Worm (Caenorhabditis elegans) whole organism, midembryonic: ENCODE measurements around the gene fbxa-201.

ENCODE experiments used
- T22C8.4 ChIP-seq: fragments of 200-800 bp; sonication (Bioruptor generic); IDR thresholded peaks from 2 replicates; pipeline ENCODE4 v1.3.6; 2022; ENCODE audit warnings: missing genetic modification characterization, missing compliant biosample characterization
- flt-1 ChIP-seq: fragments of 200-800 bp; sonication (Bioruptor generic); IDR thresholded peaks from 2 replicates; pipeline ENCODE4 v1.3.6; 2022; ENCODE audit warnings: missing genetic modification characterization, missing compliant biosample characterization
- klf-2 ChIP-seq: fragments of 200-800 bp; sonication (Bioruptor generic); conservative IDR thresholded peaks from 2 replicates; pipeline ENCODE4 v1.3.6; 2022; ENCODE audit warnings: missing genetic modification reagents, missing genetic modification characterization, missing compliant biosample characterization
- med-1 ChIP-seq: sonication (generic microtip); optimal IDR thresholded peaks from 2 replicates; lab custom pipeline; 2017; ENCODE audit warnings: missing genetic modification characterization, mild to moderate bottlenecking, missing compliant biosample characterization, antibody characterized with exemption, missing genetic modification reagents; ENCODE audit not compliant: insufficient read depth
- ref-1 ChIP-seq: fragments of 200-800 bp; sonication (Bioruptor generic); conservative IDR thresholded peaks from 2 replicates; pipeline ENCODE4 v1.3.6; 2022; ENCODE audit warnings: missing genetic modification reagents, missing genetic modification characterization, missing compliant biosample characterization
- tab-1 ChIP-seq: fragments of 200-800 bp; sonication (Bioruptor generic); IDR thresholded peaks from 2 replicates; pipeline ENCODE4 v1.3.6; 2022; ENCODE audit warnings: missing genetic modification characterization, missing compliant biosample characterization
- ztf-23 ChIP-seq: fragments of 200-800 bp; sonication (Bioruptor generic); IDR thresholded peaks from 2 replicates; pipeline ENCODE4 v1.3.6; 2022; ENCODE audit warnings: missing genetic modification reagents, missing genetic modification characterization, missing compliant biosample characterization

- TF ChIP-seq ztf-23 (GFP tag; lab: Robert Waterston, UW), result no peak
- no peak for TF ChIP-seq tab-1 (GFP tag; lab: Robert Waterston, UW)
- TF ChIP-seq klf-2 (GFP tag; lab: Robert Waterston, UW), result no peak
- TF ChIP-seq flt-1 (GFP tag; lab: Robert Waterston, UW), result no peak
- no peak for TF ChIP-seq T22C8.4 (GFP tag; lab: Robert Waterston, UW)
- TF ChIP-seq med-1 (GFP tag; lab: Kevin White, UChicago), result no peak
- TF ChIP-seq ref-1, result no peak
These were observed 31.7 kb upstream of the fbxa-201 start for ce11 chrV:1943465-1943864.
